Worm (Caenorhabditis elegans): ENCODE results near the gene ceh-100.
"Not testable (repeated sequence)": the region's sequence is repeated elsewhere in the genome, so short reads cannot be mapped to it uniquely, and the experiment has no call there.

ce11 chrII:12536203-12536602 lies 67.3 kb downstream of the ceh-100 start, which contains the start of gene F49C5.3:
- not testable (repeated sequence) for TF ChIP-seq nhr-11 (tag; optimal IDR thresholded peaks at IDR 0.05); lin-13 (GFP tag; optimal IDR thresholded peaks at IDR 0.05); elt-3 (tag; optimal IDR thresholded peaks at IDR 0.05); unc-62 (GFP tag; optimal IDR thresholded peaks at IDR 0.05); nhr-237 (tag; optimal IDR thresholded peaks at IDR 0.05); ztf-11 (tag; optimal IDR thresholded peaks at IDR 0.05)

Measured in whole organism, L1 larva.